Fruit fly (Drosophila melanogaster) whole organism, adult: Measurements from ENCODE around the gene CG43394.

Source experiments
- CG11617 ChIP-seq: fragments of 200-800 bp; sonication (Bioruptor generic); optimal IDR thresholded peaks from 2 replicates; lab custom pipeline; 2017; ENCODE audit warnings: mild to moderate bottlenecking, missing biosample characterization, missing genetic modification reagents, missing genetic modification characterization
- CG12768 ChIP-seq: fragments of 200-800 bp; sonication (Bioruptor generic); optimal IDR thresholded peaks from 2 replicates; lab custom pipeline; 2017; ENCODE audit warnings: missing biosample characterization, missing genetic modification characterization, mild to moderate bottlenecking, moderate library complexity, missing genetic modification reagents
- CG14711 ChIP-seq: fragments of 200-800 bp; sonication (Bioruptor generic); optimal IDR thresholded peaks from 2 replicates; lab custom pipeline; 2018; ENCODE audit warnings: missing biosample characterization, mild to moderate bottlenecking, missing genetic modification characterization, moderate library complexity
- CG1620 ChIP-seq: fragments of 200-800 bp; sonication (Bioruptor generic); optimal IDR thresholded peaks from 2 replicates; lab custom pipeline; 2016; ENCODE audit warnings: missing biosample characterization, missing genetic modification characterization
- CG33017 ChIP-seq: fragments of 200-800 bp; sonication (Bioruptor generic); optimal IDR thresholded peaks from 2 replicates; lab custom pipeline; 2018; ENCODE audit warnings: missing biosample characterization, mild to moderate bottlenecking, missing genetic modification characterization, moderate library complexity
- CG5204 ChIP-seq: fragments of 200-800 bp; sonication (Bioruptor generic); optimal IDR thresholded peaks from 2 replicates; lab custom pipeline; 2016; ENCODE audit warnings: missing biosample characterization, missing genetic modification characterization
- CG7045 ChIP-seq: fragments of 200-800 bp; sonication (Bioruptor generic); optimal IDR thresholded peaks from 2 replicates; lab custom pipeline; 2017; ENCODE audit warnings: missing biosample characterization, mild to moderate bottlenecking, missing genetic modification characterization
- CG7101 ChIP-seq: fragments of 200-800 bp; sonication (Bioruptor generic); optimal IDR thresholded peaks from 2 replicates; lab custom pipeline; 2018; ENCODE audit warnings: missing biosample characterization, mild to moderate bottlenecking, missing genetic modification characterization, moderate library complexity
- Clk ChIP-seq: fragments of 200-800 bp; sonication (Bioruptor generic); optimal IDR thresholded peaks from 2 replicates; lab custom pipeline; 2017; ENCODE audit warnings: missing biosample characterization, missing genetic modification characterization
- Crg-1 ChIP-seq: fragments of 200-800 bp; sonication (Bioruptor generic); optimal IDR thresholded peaks from 2 replicates; lab custom pipeline; 2016; ENCODE audit warnings: missing biosample characterization, missing genetic modification characterization
- Hr96 ChIP-seq: fragments of 200-800 bp; sonication (Bioruptor generic); optimal IDR thresholded peaks from 2 replicates; lab custom pipeline; 2016; ENCODE audit warnings: missing biosample characterization, missing genetic modification characterization
- Mnt ChIP-seq: fragments of 200-800 bp; sonication (Bioruptor generic); optimal IDR thresholded peaks from 2 replicates; lab custom pipeline; 2016; ENCODE audit warnings: missing biosample characterization, mild to moderate bottlenecking, missing genetic modification characterization
- bab1 ChIP-seq: fragments of 200-800 bp; sonication (Bioruptor generic); optimal IDR thresholded peaks from 3 replicates; lab custom pipeline; 2019; ENCODE audit warnings: missing biosample characterization, mild to moderate bottlenecking, missing genetic modification characterization, moderate library complexity
- cic ChIP-seq: fragments of 200-800 bp; sonication (Bioruptor generic); optimal IDR thresholded peaks from 2 replicates; lab custom pipeline; 2017; ENCODE audit warnings: missing biosample characterization, mild to moderate bottlenecking, missing genetic modification characterization, moderate library complexity
- cnc ChIP-seq, 2 experiments: fragments of >200 bp; optimal IDR thresholded peaks; 2 replicates each; lab custom pipeline; 2017
- kay ChIP-seq: fragments of 200-800 bp; sonication (Bioruptor generic); peaks from one replicate; lab custom pipeline; 2016; ENCODE audit warnings: missing biosample characterization, missing genetic modification characterization, borderline replicate concordance
- ovo ChIP-seq: fragments of 200-800 bp; sonication (Bioruptor generic); optimal IDR thresholded peaks from 2 replicates; lab custom pipeline; 2016; ENCODE audit warnings: missing biosample characterization, missing genetic modification characterization
- pad ChIP-seq: fragments of 200-800 bp; sonication (Bioruptor generic); optimal IDR thresholded peaks from 3 replicates; lab custom pipeline; 2017; ENCODE audit warnings: missing biosample characterization, missing genetic modification characterization, mild to moderate bottlenecking, moderate library complexity, missing genetic modification reagents
- tj ChIP-seq: fragments of 200-800 bp; sonication (Bioruptor generic); optimal IDR thresholded peaks from 3 replicates; lab custom pipeline; 2017; ENCODE audit warnings: missing biosample characterization, mild to moderate bottlenecking, missing genetic modification characterization, moderate library complexity
- toe ChIP-seq: fragments of 200-800 bp; sonication (Bioruptor generic); optimal IDR thresholded peaks from 2 replicates; lab custom pipeline; 2016; ENCODE audit warnings: missing biosample characterization, missing genetic modification characterization

The CG43394 gene

dm6 chr2L:8100489-8101352 lies 44.8 kb upstream of the CG43394 start:
- TF ChIP-seq CG11617 (no peak), cic (GFP tag; lab: Kevin White, UChicago) (peak; percentile 87), CG7045 (GFP tag; lab: Kevin White, UChicago) (no peak), tj (GFP tag; lab: Kevin White, UChicago) (no peak), Clk (no peak), cnc (optimal IDR thresholded peaks at IDR 0.05; lab: Kevin White, UChicago) (no peak), Mnt (peak; percentile 26), Crg-1 (GFP tag; lab: Kevin White, UChicago) (no peak), kay (peak; percentile 78), CG14711 (no peak), CG12768 (GFP tag; lab: Kevin White, UChicago) (peak; percentile 47), CG5204 (GFP tag; lab: Kevin White, UChicago) (no peak), toe (GFP tag; lab: Kevin White, UChicago) (no peak), CG7101 (peak; percentile 40), pad (GFP tag; lab: Kevin White, UChicago) (no peak), bab1 (GFP tag; lab: Kevin White, UChicago) (no peak), CG1620 (GFP tag; lab: Kevin White, UChicago) (no peak), Hr96 (GFP tag; lab: Kevin White, UChicago) (no peak), CG33017 (no peak), ovo (peak; percentile 10)

- no peak for TF ChIP-seq tj (GFP tag; lab: Kevin White, UChicago)
- no peak for TF ChIP-seq pad (GFP tag; lab: Kevin White, UChicago)
- TF ChIP-seq CG7101 = no peak
- no peak for TF ChIP-seq bab1 (GFP tag; lab: Kevin White, UChicago)
- no peak for TF ChIP-seq cic (GFP tag; lab: Kevin White, UChicago)
- no peak for TF ChIP-seq CG12768 (GFP tag; lab: Kevin White, UChicago)
- no peak for TF ChIP-seq kay
- no peak for TF ChIP-seq CG11617
- no peak for TF ChIP-seq Clk
- no peak for TF ChIP-seq CG14711
These were observed 42.5 kb upstream of the CG43394 start for dm6 chr2L:8103073-8103472.

dm6 chr2L:8104094-8104493 lies 41.5 kb upstream of the CG43394 start:
- peak; percentile 41 for TF ChIP-seq CG12768 (GFP tag; lab: Kevin White, UChicago)
- TF ChIP-seq Crg-1 (GFP tag; lab: Kevin White, UChicago) = peak; percentile 15
- peak; percentile 8 for TF ChIP-seq pad (GFP tag; lab: Kevin White, UChicago)
- no peak for TF ChIP-seq CG7045 (GFP tag; lab: Kevin White, UChicago)
- peak; percentile 36 for TF ChIP-seq cic (GFP tag; lab: Kevin White, UChicago)

- TF ChIP-seq Mnt (peak; percentile 20), kay (peak; percentile 85), cic (GFP tag; lab: Kevin White, UChicago) (peak; percentile 44), CG11617 (no peak)
These were observed 40.9 kb upstream of the CG43394 start for dm6 chr2L:8104706-8105105.

- TF ChIP-seq kay (peak; percentile 80), Crg-1 (GFP tag; lab: Kevin White, UChicago) (no peak), bab1 (GFP tag; lab: Kevin White, UChicago) (no peak), cic (GFP tag; lab: Kevin White, UChicago) (no peak)
These were observed 34.8 kb upstream of the CG43394 start for dm6 chr2L:8110549-8111438.

- no peak for TF ChIP-seq CG7101
- TF ChIP-seq cic (GFP tag; lab: Kevin White, UChicago) = peak; percentile 32
- TF ChIP-seq CG14711 = no peak
- no peak for TF ChIP-seq ovo
- no peak for TF ChIP-seq CG12768 (GFP tag; lab: Kevin White, UChicago)
- TF ChIP-seq bab1 (GFP tag; lab: Kevin White, UChicago) = no peak
These were observed 28.8 kb upstream of the CG43394 start for dm6 chr2L:8116632-8117193.
